Worm (Caenorhabditis elegans): ENCODE measurements around the gene W03A5.2.

ce11 chrIII:5407588-5407987 is 1.8 kb downstream of the W03A5.2 start, which contains the start of gene W03A5.1:
- TF ChIP-seq dmd-4 (tag; optimal IDR thresholded peaks at IDR 0.05; ENCODE audit: borderline replicate concordance) = no peak
- no peak for TF ChIP-seq pha-4 (tag; optimal IDR thresholded peaks at IDR 0.05)
- TF ChIP-seq ama-1 (optimal IDR thresholded peaks at IDR 0.05) = no peak
- no peak for TF ChIP-seq elt-4 (tag; optimal IDR thresholded peaks at IDR 0.05)
- no peak for TF ChIP-seq odd-2 (tag; optimal IDR thresholded peaks at IDR 0.05)
- no peak for TF ChIP-seq F13H6.1 (tag; optimal IDR thresholded peaks at IDR 0.05)
- TF ChIP-seq fkh-10 (GFP tag; optimal IDR thresholded peaks at IDR 0.05) = no peak
- TF ChIP-seq dve-1 (tag; optimal IDR thresholded peaks at IDR 0.05) = no peak
- no peak for TF ChIP-seq nfya-1 (tag; optimal IDR thresholded peaks at IDR 0.05)
